Worm (Caenorhabditis elegans): ENCODE data around the gene sftb-6.

- TF ChIP-seq cog-1 (tag; optimal IDR thresholded peaks at IDR 0.05) (no peak), ztf-29 (GFP tag; IDR thresholded peaks at IDR 0.05) (no peak), flt-1 (GFP tag; IDR thresholded peaks at IDR 0.05) (no peak), tab-1 (GFP tag; IDR thresholded peaks at IDR 0.05) (no peak), med-1 (GFP tag; optimal IDR thresholded peaks at IDR 0.05; ENCODE audit: insufficient read depth) (no peak), ztf-23 (GFP tag; IDR thresholded peaks at IDR 0.05) (no peak)
Observed at ce11 chrII:68757-69156, 29.4 kb upstream of the sftb-6 start.

All from whole organism, midembryonic.